Worm (Caenorhabditis elegans) whole organism, young adult: Measurements from ENCODE around the gene F02D8.9.

Experiments used
- B0035.1 ChIP-seq: sonication (generic microtip); optimal IDR thresholded peaks from 2 replicates; lab custom pipeline; 2016; ENCODE audit warnings: missing genetic modification characterization, mild to moderate bottlenecking, missing compliant biosample characterization, missing genotype, missing genetic modification reagents
- B0261.1 ChIP-seq: sonication (generic microtip); optimal IDR thresholded peaks from 2 replicates; lab custom pipeline; 2016; ENCODE audit warnings: mild to moderate bottlenecking, missing genetic modification characterization, moderate library complexity, missing compliant biosample characterization
- B0336.3 ChIP-seq: fragments of 200-800 bp; sonication (Bioruptor generic); IDR thresholded peaks from 2 replicates; pipeline ENCODE4 v1.3.6; 2022; ENCODE audit warnings: missing genetic modification characterization, missing compliant biosample characterization
- F23B12.7 ChIP-seq: sonication (generic microtip); optimal IDR thresholded peaks from 2 replicates; lab custom pipeline; 2017; ENCODE audit warnings: missing genetic modification characterization, mild to moderate bottlenecking, missing compliant biosample characterization, antibody characterized with exemption, moderate library complexity; ENCODE audit not compliant: insufficient read depth
- F52B5.7 ChIP-seq: sonication (generic microtip); optimal IDR thresholded peaks from 2 replicates; lab custom pipeline; 2016; ENCODE audit warnings: mild to moderate bottlenecking, missing genetic modification characterization, missing compliant biosample characterization
- K11D2.4 ChIP-seq: fragments of 200-800 bp; sonication (Bioruptor generic); IDR thresholded peaks from 2 replicates; pipeline ENCODE4 v1.3.6; 2022; ENCODE audit warnings: missing genetic modification reagents, missing genetic modification characterization, missing compliant biosample characterization
- Y53F4B.3 ChIP-seq: fragments of 200-800 bp; sonication (Bioruptor generic); IDR thresholded peaks from 2 replicates; pipeline ENCODE4 v1.3.6; 2022; ENCODE audit warnings: missing genetic modification reagents, missing genetic modification characterization, missing compliant biosample characterization
- Y53G8AR.9 ChIP-seq: fragments of 200-800 bp; sonication (Bioruptor generic); conservative IDR thresholded peaks from 2 replicates; pipeline ENCODE4 v1.3.6; 2022; ENCODE audit warnings: missing genetic modification reagents, missing genetic modification characterization, missing compliant biosample characterization
- Y56A3A.18 ChIP-seq: fragments of 200-800 bp; sonication (Bioruptor generic); IDR thresholded peaks from 2 replicates; pipeline ENCODE4 v1.3.6; 2022; ENCODE audit warnings: missing genetic modification reagents, missing genetic modification characterization, missing compliant biosample characterization
- Y95B8A.8 ChIP-seq: fragments of 200-800 bp; sonication (Bioruptor generic); IDR thresholded peaks from 2 replicates; pipeline ENCODE4 v1.3.6; 2022; ENCODE audit warnings: missing genetic modification reagents, missing genetic modification characterization, missing compliant biosample characterization
- ZK185.1 ChIP-seq: sonication (generic microtip); optimal IDR thresholded peaks from 2 replicates; lab custom pipeline; 2016; ENCODE audit warnings: mild to moderate bottlenecking, missing genetic modification characterization, missing compliant biosample characterization; ENCODE audit not compliant: poor library complexity, severe bottlenecking
- akir-1 ChIP-seq: fragments of 200-800 bp; sonication (Bioruptor generic); optimal IDR thresholded peaks from 2 replicates; lab custom pipeline; 2018; ENCODE audit warnings: mild to moderate bottlenecking, missing genetic modification characterization, moderate library complexity, missing compliant biosample characterization
- atf-7 ChIP-seq: sonication (generic microtip); optimal IDR thresholded peaks from 2 replicates; lab custom pipeline; 2017; ENCODE audit warnings: mild to moderate bottlenecking, missing genetic modification characterization, missing compliant biosample characterization
- athp-1 ChIP-seq: sonication (generic microtip); optimal IDR thresholded peaks from 2 replicates; lab custom pipeline; 2017; ENCODE audit warnings: mild to moderate bottlenecking, missing genetic modification characterization, missing compliant biosample characterization
- attf-3 ChIP-seq: fragments of 200-800 bp; sonication (Bioruptor generic); conservative IDR thresholded peaks from 2 replicates; pipeline ENCODE4 v1.3.6; 2022; ENCODE audit warnings: missing genetic modification reagents, missing genetic modification characterization, missing compliant biosample characterization
- attf-5 ChIP-seq: fragments of 200-800 bp; sonication (Bioruptor generic); optimal IDR thresholded peaks from 2 replicates; lab custom pipeline; 2018; ENCODE audit warnings: mild to moderate bottlenecking, missing genetic modification characterization, missing compliant biosample characterization
- attf-6 ChIP-seq: fragments of 200-800 bp; sonication (Bioruptor generic); IDR thresholded peaks from 2 replicates; pipeline ENCODE4 v1.3.6; 2022; ENCODE audit warnings: missing genetic modification reagents, missing genetic modification characterization, missing compliant biosample characterization
- bed-2 ChIP-seq: fragments of 200-800 bp; sonication (Bioruptor generic); IDR thresholded peaks from 2 replicates; pipeline ENCODE4 v1.3.6; 2022; ENCODE audit warnings: missing genetic modification reagents, missing genetic modification characterization, missing compliant biosample characterization
- cebp-1 ChIP-seq, 2 experiments: fragments of 200-800 bp in 1 of 2; sonication (Bioruptor generic) in 1 of 2; sonication (generic microtip) in 1 of 2; IDR thresholded peaks in 1 of 2; optimal IDR thresholded peaks in 1 of 2; 2 replicates each; pipeline versions ENCODE4 v1.3.6 to Lab custom; 2017 to 2022; ENCODE audit warnings: missing compliant biosample characterization in 2 of 2, missing genetic modification characterization in 2 of 2, mild to moderate bottlenecking in 1 of 2, missing genetic modification reagents in 1 of 2, moderate library complexity in 1 of 2
- cebp-2 ChIP-seq: fragments of 200-800 bp; sonication (Bioruptor generic); IDR thresholded peaks from 2 replicates; pipeline ENCODE4 v1.3.6; 2022; ENCODE audit warnings: missing genetic modification characterization, missing compliant biosample characterization
- chd-7 ChIP-seq: sonication (generic microtip); optimal IDR thresholded peaks from 2 replicates; lab custom pipeline; 2016; ENCODE audit warnings: mild to moderate bottlenecking, missing genetic modification characterization, moderate library complexity, missing compliant biosample characterization
- efl-1 ChIP-seq: fragments of 150-350 bp; optimal IDR thresholded peaks from 2 replicates; lab custom pipeline; 2014; ENCODE audit warnings: missing biosample characterization, missing genetic modification reagents, missing genetic modification characterization
- egl-44 ChIP-seq: fragments of 200-800 bp; sonication (Bioruptor generic); IDR thresholded peaks from 2 replicates; pipeline ENCODE4 v1.3.6; 2022; ENCODE audit warnings: missing genetic modification reagents, missing genetic modification characterization, missing compliant biosample characterization
- egrh-3 ChIP-seq: fragments of 200-800 bp; sonication (Bioruptor generic); IDR thresholded peaks from 2 replicates; pipeline ENCODE4 v1.3.6; 2022; ENCODE audit warnings: missing genetic modification reagents, missing genetic modification characterization, missing compliant biosample characterization
- ekl-4 ChIP-seq: fragments of 200-800 bp; sonication (Bioruptor generic); IDR thresholded peaks from 2 replicates; pipeline ENCODE4 v1.3.6; 2022; ENCODE audit warnings: missing genetic modification reagents, missing genetic modification characterization, missing compliant biosample characterization
- him-1 ChIP-seq: sonication (generic microtip); optimal IDR thresholded peaks from 2 replicates; lab custom pipeline; 2016; ENCODE audit warnings: missing genotype, missing genetic modification reagents, missing genetic modification characterization, missing compliant biosample characterization
- let-607 ChIP-seq, 2 experiments: fragments of 200-800 bp in 1 of 2; sonication (Bioruptor generic) in 1 of 2; sonication (generic microtip) in 1 of 2; optimal IDR thresholded peaks; 2 replicates each; lab custom pipeline; 2016 to 2018; ENCODE audit warnings: mild to moderate bottlenecking in 2 of 2, missing compliant biosample characterization in 2 of 2, missing genetic modification characterization in 2 of 2, moderate library complexity in 2 of 2, missing genotype in 1 of 2
- lin-26 ChIP-seq: fragments of 200-800 bp; sonication (Bioruptor generic); IDR thresholded peaks from 2 replicates; pipeline ENCODE4 v1.3.6; 2022; ENCODE audit warnings: missing genetic modification reagents, missing genetic modification characterization, missing compliant biosample characterization
- lin-54 ChIP-seq: fragments of 200-800 bp; sonication (Bioruptor generic); optimal IDR thresholded peaks from 2 replicates; lab custom pipeline; 2018; ENCODE audit warnings: mild to moderate bottlenecking, missing genetic modification characterization, missing compliant biosample characterization
- madf-6 ChIP-seq: fragments of 200-800 bp; sonication (Bioruptor generic); IDR thresholded peaks from 2 replicates; pipeline ENCODE4 v1.3.6; 2022; ENCODE audit warnings: missing genetic modification reagents, missing genetic modification characterization, missing compliant biosample characterization
- madf-8 ChIP-seq: fragments of 200-800 bp; sonication (Bioruptor generic); conservative IDR thresholded peaks from 2 replicates; pipeline ENCODE4 v1.3.6; 2022; ENCODE audit warnings: missing genetic modification reagents, missing genetic modification characterization, missing compliant biosample characterization
- nfyb-1 ChIP-seq: fragments of 200-800 bp; sonication (Bioruptor generic); IDR thresholded peaks from 2 replicates; pipeline ENCODE4 v1.3.6; 2022; ENCODE audit warnings: missing genetic modification reagents, missing genetic modification characterization, missing compliant biosample characterization
- nhr-80 ChIP-seq: sonication (generic microtip); optimal IDR thresholded peaks from 2 replicates; lab custom pipeline; 2016; ENCODE audit warnings: missing genetic modification characterization, missing compliant biosample characterization
- pbrm-1 ChIP-seq: fragments of 200-800 bp; sonication (Bioruptor generic); IDR thresholded peaks from 2 replicates; pipeline ENCODE4 v1.3.6; 2022; ENCODE audit warnings: missing genetic modification reagents, missing genetic modification characterization, missing compliant biosample characterization
- rcor-1 ChIP-seq: fragments of 200-800 bp; sonication (Bioruptor generic); IDR thresholded peaks from 2 replicates; pipeline ENCODE4 v1.3.6; 2022; ENCODE audit warnings: missing genetic modification reagents, missing genetic modification characterization, missing compliant biosample characterization
- rec-8 ChIP-seq, 2 experiments: sonication (generic microtip); optimal IDR thresholded peaks; 2 replicates each; lab custom pipeline; 2016; ENCODE audit warnings: mild to moderate bottlenecking in 2 of 2, missing genetic modification characterization in 2 of 2, missing genetic modification reagents in 2 of 2, missing genotype in 2 of 2, missing biosample characterization in 1 of 2, missing compliant biosample characterization in 1 of 2, moderate library complexity in 1 of 2
- sea-2 ChIP-seq: fragments of 200-800 bp; sonication (Bioruptor generic); IDR thresholded peaks from 2 replicates; pipeline ENCODE4 v1.3.6; 2022; ENCODE audit warnings: missing genetic modification characterization, missing compliant biosample characterization
- snpc-4 ChIP-seq, 5 experiments: fragments of 150-350 bp in 1 of 5; sonication (generic microtip) in 4 of 5; optimal IDR thresholded peaks; 2 replicates each; lab custom pipeline; 2014 to 2018; ENCODE audit warnings: missing genetic modification characterization in 5 of 5, missing biosample characterization in 3 of 5, antibody characterized with exemption in 2 of 5, mild to moderate bottlenecking in 2 of 5, missing compliant biosample characterization in 2 of 5, missing genotype in 2 of 5, moderate library complexity in 2 of 5, missing genetic modification reagents in 1 of 5
- sptf-2 ChIP-seq: fragments of 200-800 bp; sonication (Bioruptor generic); optimal IDR thresholded peaks from 2 replicates; lab custom pipeline; 2018; ENCODE audit warnings: mild to moderate bottlenecking, missing genetic modification characterization, missing compliant biosample characterization
- tbp1 ChIP-seq: fragments of 200-800 bp; sonication (Bioruptor generic); optimal IDR thresholded peaks from 2 replicates; lab custom pipeline; 2018; ENCODE audit warnings: mild to moderate bottlenecking, missing genetic modification characterization, missing compliant biosample characterization
- tbx-9 ChIP-seq: sonication (generic microtip); optimal IDR thresholded peaks from 2 replicates; lab custom pipeline; 2016; ENCODE audit warnings: borderline replicate concordance, missing genetic modification characterization, inconsistent platforms, missing compliant biosample characterization
- tlf-1 ChIP-seq: fragments of 200-800 bp; sonication (Bioruptor generic); optimal IDR thresholded peaks from 2 replicates; lab custom pipeline; 2018; ENCODE audit warnings: mild to moderate bottlenecking, missing genetic modification characterization, missing compliant biosample characterization
- unc-130 ChIP-seq: sonication (generic microtip); optimal IDR thresholded peaks from 2 replicates; lab custom pipeline; 2016; ENCODE audit warnings: missing genetic modification reagents, missing genetic modification characterization, missing compliant biosample characterization
- xnd-1 ChIP-seq: sonication (generic microtip); optimal IDR thresholded peaks from 2 replicates; lab custom pipeline; 2016; ENCODE audit warnings: missing genotype, missing genetic modification reagents, missing genetic modification characterization, missing compliant biosample characterization
- zfh-2 ChIP-seq: fragments of 200-800 bp; sonication (Bioruptor generic); conservative IDR thresholded peaks from 2 replicates; pipeline ENCODE4 v1.3.6; 2022; ENCODE audit warnings: missing genetic modification reagents, missing genetic modification characterization, missing compliant biosample characterization
- ztf-26 ChIP-seq: sonication (generic microtip); optimal IDR thresholded peaks from 2 replicates; lab custom pipeline; 2017; ENCODE audit warnings: missing genetic modification characterization, missing compliant biosample characterization

F02D8.9 gene

DNA sequence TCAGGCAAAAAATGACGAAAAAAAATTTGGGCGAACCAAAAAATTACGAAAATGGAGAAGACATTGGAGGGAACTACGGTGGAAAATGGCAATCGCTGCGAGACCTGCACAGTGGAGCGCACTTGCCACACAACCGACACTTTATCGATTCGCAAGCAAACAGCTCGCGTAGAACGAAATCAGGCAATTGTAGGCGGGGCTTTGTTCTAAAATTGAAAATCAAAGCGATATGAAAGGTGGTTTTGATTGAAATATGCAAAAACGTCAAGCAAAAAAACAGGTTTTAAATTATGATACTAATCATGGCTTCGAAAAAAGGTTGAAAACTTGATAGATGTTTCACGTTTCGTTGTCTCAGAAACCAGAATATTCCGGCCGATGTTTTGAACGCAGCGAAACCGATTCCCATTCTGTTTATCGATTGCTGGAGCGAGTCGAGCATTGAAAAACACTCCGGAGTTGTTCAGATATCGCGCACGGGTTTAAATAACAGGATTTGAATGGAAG is 46.7 kb upstream of the F02D8.9 start, which contains the start of the genes fib-1 and mut-15 (continued):
- peak; percentile 95 for TF ChIP-seq attf-5 (GFP tag; lab: Kevin White, UChicago)
- peak; percentile 85 for TF ChIP-seq attf-3 (GFP tag; lab: Robert Waterston, UW)
- TF ChIP-seq him-1 (tag; lab: Kevin White, UChicago): peak; percentile 18
- no peak for TF ChIP-seq egrh-3 (GFP tag; lab: Robert Waterston, UW)
- TF ChIP-seq F52B5.7 (tag; lab: Kevin White, UChicago): no peak
- TF ChIP-seq madf-6: peak; percentile 84
- TF ChIP-seq rec-8 (tag; optimal IDR thresholded peaks at IDR 0.05; lab: Kevin White, UChicago): no peak
- TF ChIP-seq B0336.3 (GFP tag; lab: Robert Waterston, UW): peak; percentile 51; the same call in 1 of the 2 replicates
- TF ChIP-seq egl-44: 0 out of 2 replicates have a peak, but pooled peaks have one; percentile 45
- TF ChIP-seq zfh-2: no peak
- peak; percentile 80 for TF ChIP-seq lin-54
- peak; percentile 71 for TF ChIP-seq madf-8 (GFP tag; lab: Robert Waterston, UW)
- no peak for TF ChIP-seq B0035.1
- TF ChIP-seq tbx-9 (tag; lab: Kevin White, UChicago): no peak
- peak; percentile 69 for TF ChIP-seq snpc-4 (GFP tag; optimal IDR thresholded peaks at IDR 0.05; lab: Kevin White, UChicago)
- TF ChIP-seq snpc-4 (tag; optimal IDR thresholded peaks at IDR 0.05; lab: Kevin White, UChicago): peak; percentile 66 to 83 (median 75)
- TF ChIP-seq rcor-1: peak; percentile 86
- TF ChIP-seq Y95B8A.8 (GFP tag; lab: Robert Waterston, UW): peak; percentile 71; the same call in 1 of the 2 replicates
- 0 out of 2 replicates have a peak, but pooled peaks have one; percentile 27 for TF ChIP-seq sea-2 (GFP tag; lab: Robert Waterston, UW)
- peak in 1 of 2 experiments; percentile 52 for TF ChIP-seq let-607 (tag; optimal IDR thresholded peaks at IDR 0.05; lab: Kevin White, UChicago)
- TF ChIP-seq akir-1 (GFP tag; lab: Kevin White, UChicago): peak; percentile 47
- peak; percentile 82 for TF ChIP-seq Y53G8AR.9 (GFP tag; lab: Robert Waterston, UW)
- peak; percentile 72 for TF ChIP-seq tbp1
- peak; percentile 87 for TF ChIP-seq nfyb-1 (GFP tag; lab: Robert Waterston, UW)
- peak; percentile 86 for TF ChIP-seq F23B12.7
- TF ChIP-seq chd-7 (tag; lab: Kevin White, UChicago): peak; percentile 13
- TF ChIP-seq athp-1: peak; percentile 92
- peak; percentile 84 for TF ChIP-seq ekl-4 (GFP tag; lab: Robert Waterston, UW)
- TF ChIP-seq attf-6 (GFP tag; lab: Robert Waterston, UW): 0 out of 2 replicates have a peak, but pooled peaks have one; percentile 42
- TF ChIP-seq cebp-2: no peak
- TF ChIP-seq unc-130 (GFP tag; lab: Kevin White, UChicago): peak; percentile 72
- peak; percentile 75 for TF ChIP-seq ztf-26 (tag; lab: Kevin White, UChicago)
- TF ChIP-seq B0261.1 (tag; lab: Kevin White, UChicago): peak; percentile 28
- peak; percentile 34 for TF ChIP-seq atf-7 (tag; lab: Kevin White, UChicago)
- TF ChIP-seq Y56A3A.18 (GFP tag; lab: Robert Waterston, UW): no peak
- peak; percentile 27; the same call in 1 of the 2 replicates for TF ChIP-seq Y53F4B.3 (GFP tag; lab: Robert Waterston, UW)
- peak; percentile 47 for TF ChIP-seq xnd-1 (tag; lab: Kevin White, UChicago)
- TF ChIP-seq cebp-1 (GFP tag; IDR thresholded peaks at IDR 0.05; lab: Robert Waterston, UW): peak; percentile 46; the same call in 1 of the 2 replicates
- TF ChIP-seq cebp-1 (tag; optimal IDR thresholded peaks at IDR 0.05; lab: Kevin White, UChicago): peak; percentile 84
- peak; percentile 66; the same call in 1 of the 2 replicates for TF ChIP-seq bed-2 (GFP tag; lab: Robert Waterston, UW)
- TF ChIP-seq nhr-80 (tag; lab: Kevin White, UChicago): peak; percentile 56
- no peak for TF ChIP-seq sptf-2 (GFP tag; lab: Kevin White, UChicago)
- TF ChIP-seq tlf-1: peak; percentile 80
- TF ChIP-seq ZK185.1: peak; percentile 65
- TF ChIP-seq K11D2.4 (GFP tag; lab: Robert Waterston, UW): peak; percentile 81
- TF ChIP-seq lin-26: no peak
- TF ChIP-seq efl-1 (GFP tag; lab: Kevin White, UChicago): peak; percentile 66
- TF ChIP-seq pbrm-1 (GFP tag; lab: Robert Waterston, UW): peak; percentile 91
